Fruit fly (Drosophila melanogaster): ENCODE results near the gene CG4751.
A peak's percentile ranks its signal among the peaks of the same experiment; 100 is the strongest.

CG4751 gene

DNA sequence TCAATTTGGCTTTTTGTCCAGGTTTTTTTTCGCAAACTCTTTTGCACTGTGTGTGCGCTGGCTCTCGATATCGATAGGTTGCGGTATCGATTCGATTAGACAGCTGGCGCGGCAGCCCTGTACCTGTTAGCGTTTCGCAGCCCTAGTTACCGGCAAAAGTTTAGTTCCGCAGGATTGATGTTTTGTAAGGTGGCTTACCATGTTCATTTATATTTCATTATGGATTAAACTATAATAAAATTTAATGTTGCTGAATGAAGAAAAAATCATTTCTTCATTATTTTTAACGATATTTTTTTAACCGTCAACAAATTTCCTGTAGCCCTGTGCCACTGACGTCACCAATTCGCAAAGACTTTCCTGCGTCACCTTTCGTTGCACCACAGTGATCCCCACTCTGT is 24.0 kb upstream of the CG4751 start, which contains the start of gene Reps (continued):
- TF ChIP-seq ewg (GFP tag; optimal IDR thresholded peaks at IDR 0.05) = peak; percentile 97
- peak; percentile 97 for TF ChIP-seq CG7556 (GFP tag; optimal IDR thresholded peaks at IDR 0.05)
- TF ChIP-seq CG5180 (GFP tag; optimal IDR thresholded peaks at IDR 0.05) = peak; percentile 89
- peak; percentile 95 for TF ChIP-seq MTF-1 (GFP tag; optimal IDR thresholded peaks at IDR 0.05; ENCODE audit: borderline replicate concordance)

- TF ChIP-seq CG1647 (GFP tag; optimal IDR thresholded peaks at IDR 0.05) (no peak), CG3065 (GFP tag; optimal IDR thresholded peaks at IDR 0.05) (no peak), caup (GFP tag; optimal IDR thresholded peaks at IDR 0.05; ENCODE audit: severe bottlenecking) (no peak), CG6683 (GFP tag; optimal IDR thresholded peaks at IDR 0.05) (peak; percentile 76), jing (GFP tag; optimal IDR thresholded peaks at IDR 0.05) (no peak), Doc3 (GFP tag; IDR thresholded peaks at IDR 0.05; ENCODE audit: partially characterized antibody) (no peak), CG9932 (GFP tag; IDR thresholded peaks at IDR 0.05) (peak; percentile 47), sima (GFP tag; optimal IDR thresholded peaks at IDR 0.05) (no peak), Aef1 (GFP tag; IDR thresholded peaks at IDR 0.05) (peak; percentile 47; the same call in 2 of the 3 replicates), Ets65A (GFP tag) (peak; percentile 90), HHEX (GFP tag; optimal IDR thresholded peaks at IDR 0.05) (peak; percentile 70), Hey (tag; optimal IDR thresholded peaks at IDR 0.05) (peak; percentile 65), Dll (GFP tag; IDR thresholded peaks at IDR 0.05; ENCODE audit: partially characterized antibody) (no peak), vnd (GFP tag; IDR thresholded peaks at IDR 0.05; ENCODE audit: partially characterized antibody) (no peak), Bdp1 (GFP tag; optimal IDR thresholded peaks at IDR 0.05) (no peak), scrt (GFP tag; optimal IDR thresholded peaks at IDR 0.05) (peak; percentile 98), CG4707 (GFP tag; optimal IDR thresholded peaks at IDR 0.05) (peak; percentile 57), CkIIα-i1 (GFP tag; IDR thresholded peaks at IDR 0.05) (no peak), danr (GFP tag; IDR thresholded peaks at IDR 0.05) (no peak), Ssrp (tag; optimal IDR thresholded peaks at IDR 0.05) (peak; percentile 58), jigr1 (GFP tag; IDR thresholded peaks at IDR 0.05) (0 out of 3 replicates have a peak, but pooled peaks have one; percentile 32), gsb-n (tag; optimal IDR thresholded peaks at IDR 0.05) (no peak), sna (GFP tag; IDR thresholded peaks at IDR 0.05; ENCODE audit: partially characterized antibody) (no peak), CG11696 (GFP tag; IDR thresholded peaks at IDR 0.05) (0 out of 2 replicates have a peak, but pooled peaks have one; percentile 33), CG2875 (GFP tag; optimal IDR thresholded peaks at IDR 0.05) (peak; percentile 50), CG32772 (GFP tag; IDR thresholded peaks at IDR 0.05) (0 out of 2 replicates have a peak, but pooled peaks have one; percentile 31), oc (tag; optimal IDR thresholded peaks at IDR 0.05) (no peak), br (optimal IDR thresholded peaks at IDR 0.05) (no peak), CG10959 (GFP tag; IDR thresholded peaks at IDR 0.05) (no peak), CG12071 (GFP tag; optimal IDR thresholded peaks at IDR 0.05) (no peak), Dbx (GFP tag; IDR thresholded peaks at IDR 0.05) (peak; percentile 37; the same call in 1 of the 3 replicates), CG10565 (GFP tag; optimal IDR thresholded peaks at IDR 0.05) (no peak), Med (GFP tag) (peak; percentile 82), CG8765 (GFP tag; IDR thresholded peaks at IDR 0.05) (no peak), sr (GFP tag; IDR thresholded peaks at IDR 0.05) (no peak), HLH3B (GFP tag; IDR thresholded peaks at IDR 0.05) (peak; percentile 60), Asciz (GFP tag; optimal IDR thresholded peaks at IDR 0.05) (peak; percentile 70), p53 (GFP tag; optimal IDR thresholded peaks at IDR 0.05) (no peak), ind (GFP tag; optimal IDR thresholded peaks at IDR 0.05) (peak; percentile 61), sim (GFP tag; IDR thresholded peaks at IDR 0.05) (no peak), CG6765 (GFP tag; optimal IDR thresholded peaks at IDR 0.05) (peak; percentile 72), CG4730 (GFP tag; IDR thresholded peaks at IDR 0.05) (peak; percentile 24; the same call in 1 of the 2 replicates), CG13287 (GFP tag; IDR thresholded peaks at IDR 0.05; ENCODE audit: partially characterized antibody) (no peak), Nf-YB (GFP tag; optimal IDR thresholded peaks at IDR 0.05) (peak; percentile 45)
Measured at dm6 chr2L:11113011-11113528, 17.5 kb upstream of the CG4751 start, which contains the start of gene Idua. TSS of gene Idua (minus strand) at chr2L:11113061.

Measured in whole organism, embryonic.